Fruit fly (Drosophila melanogaster) whole organism, embryonic: ENCODE measurements around the gene CG45488.

Experiments used
- Asciz ChIP-seq: fragments of 200-800 bp; sonication (Bioruptor generic); optimal IDR thresholded peaks from 2 replicates; lab custom pipeline; 2017; ENCODE audit warnings: missing biosample characterization, mild to moderate bottlenecking, missing genetic modification characterization, missing genetic modification reagents
- CG10209 ChIP-seq: fragments of 200-800 bp; sonication (Bioruptor generic); optimal IDR thresholded peaks from 3 replicates; lab custom pipeline; 2017; ENCODE audit warnings: missing biosample characterization, mild to moderate bottlenecking, missing genetic modification characterization, missing genetic modification reagents
- CG11560 ChIP-seq: fragments of 200-800 bp; sonication (Bioruptor generic); IDR thresholded peaks from 3 replicates; pipeline ENCODE4 v1.3.6; 2022; ENCODE audit warnings: missing biosample characterization, missing genetic modification characterization
- CG13424 ChIP-seq: fragments of 200-800 bp; sonication (Bioruptor generic); optimal IDR thresholded peaks from 2 replicates; lab custom pipeline; 2019; ENCODE audit warnings: missing biosample characterization, mild to moderate bottlenecking, missing genetic modification characterization, moderate library complexity
- CG16779 ChIP-seq: fragments of 200-800 bp; sonication (Bioruptor generic); IDR thresholded peaks from 2 replicates; pipeline ENCODE4 v1.3.6; 2022; ENCODE audit warnings: missing biosample characterization, missing genetic modification characterization
- CG17802 ChIP-seq: fragments of 200-800 bp; sonication (Bioruptor generic); optimal IDR thresholded peaks from 2 replicates; lab custom pipeline; 2018; ENCODE audit warnings: missing biosample characterization, mild to moderate bottlenecking, missing genetic modification characterization, moderate library complexity
- CG3065 ChIP-seq: fragments of 200-800 bp; sonication (Bioruptor generic); optimal IDR thresholded peaks from 2 replicates; lab custom pipeline; 2016; ENCODE audit warnings: missing biosample characterization, missing genetic modification characterization
- CG31365 ChIP-seq: fragments of 200-800 bp; sonication (Bioruptor generic); optimal IDR thresholded peaks from 2 replicates; lab custom pipeline; 2018; ENCODE audit warnings: missing biosample characterization, mild to moderate bottlenecking, missing genetic modification characterization
- CG32772 ChIP-seq: fragments of 200-800 bp; sonication (Bioruptor generic); IDR thresholded peaks from 2 replicates; pipeline ENCODE4 v1.3.6; 2022; ENCODE audit warnings: missing biosample characterization, missing genetic modification characterization
- CG4282 ChIP-seq: fragments of 200-800 bp; sonication (Bioruptor generic); optimal IDR thresholded peaks from 2 replicates; lab custom pipeline; 2016; ENCODE audit warnings: missing biosample characterization, missing genetic modification characterization
- CG4820 ChIP-seq: fragments of 200-800 bp; sonication (Bioruptor generic); optimal IDR thresholded peaks from 3 replicates; lab custom pipeline; 2016; ENCODE audit warnings: missing biosample characterization, missing genetic modification characterization
- CG6272 ChIP-seq: fragments of 200-800 bp; sonication (Bioruptor generic); IDR thresholded peaks from 2 replicates; pipeline ENCODE4 v1.3.6; 2022; ENCODE audit warnings: missing biosample characterization, missing genetic modification characterization
- CG7963 ChIP-seq: fragments of 200-800 bp; sonication (Bioruptor generic); IDR thresholded peaks from 3 replicates; pipeline ENCODE4 v1.3.6; 2022; ENCODE audit warnings: missing biosample characterization, missing genetic modification characterization; ENCODE audit not compliant: partially characterized antibody
- D ChIP-seq, 2 experiments: fragments of 200-800 bp in 1 of 2; fragments of >200 bp in 1 of 2; sonication (Bioruptor generic) in 1 of 2; optimal IDR thresholded peaks; 2 replicates in 1 of 2; 3 replicates in 1 of 2; lab custom pipeline; 2017; ENCODE audit warnings: mild to moderate bottlenecking in 1 of 2, missing biosample characterization in 1 of 2, missing genetic modification characterization in 1 of 2, missing genetic modification reagents in 1 of 2
- Dbx ChIP-seq: fragments of 200-800 bp; sonication (Bioruptor generic); IDR thresholded peaks from 3 replicates; pipeline ENCODE4 v1.3.6; 2022; ENCODE audit warnings: missing biosample characterization, missing genetic modification characterization
- Drgx ChIP-seq: fragments of 200-800 bp; sonication (Bioruptor generic); IDR thresholded peaks from 2 replicates; pipeline ENCODE4 v1.3.6; 2022; ENCODE audit warnings: missing biosample characterization, missing genetic modification characterization
- Elba2 ChIP-seq: fragments of 200-800 bp; sonication (Bioruptor generic); optimal IDR thresholded peaks from 3 replicates; lab custom pipeline; 2016; ENCODE audit warnings: missing biosample characterization, missing genetic modification characterization
- Fer3 ChIP-seq: fragments of 200-800 bp; sonication (Bioruptor generic); optimal IDR thresholded peaks from 2 replicates; lab custom pipeline; 2018; ENCODE audit warnings: missing biosample characterization, mild to moderate bottlenecking, missing genetic modification characterization, moderate library complexity
- H2.0 ChIP-seq: fragments of 200-800 bp; sonication (Bioruptor generic); IDR thresholded peaks from 2 replicates; pipeline ENCODE4 v1.3.6; 2022; ENCODE audit warnings: missing biosample characterization, missing genetic modification characterization
- HLH3B ChIP-seq: fragments of 200-800 bp; sonication (Bioruptor generic); IDR thresholded peaks from 2 replicates; pipeline ENCODE4 v1.3.6; 2022; ENCODE audit warnings: missing biosample characterization, missing genetic modification characterization
- Hmx ChIP-seq: fragments of 200-800 bp; sonication (Bioruptor generic); optimal IDR thresholded peaks from 2 replicates; lab custom pipeline; 2016; ENCODE audit warnings: missing biosample characterization, missing genetic modification characterization
- Hr51 ChIP-seq, 2 experiments: fragments of 200-800 bp; sonication (Bioruptor generic); optimal IDR thresholded peaks; 2 replicates in 1 of 2; 3 replicates in 1 of 2; lab custom pipeline; 2016 to 2018; ENCODE audit warnings: missing biosample characterization in 2 of 2, missing genetic modification characterization in 2 of 2, mild to moderate bottlenecking in 1 of 2, moderate library complexity in 1 of 2
- Med ChIP-seq: fragments of 200-800 bp; sonication (Bioruptor generic); peaks from one replicate; lab custom pipeline; 2016; ENCODE audit warnings: missing biosample characterization, missing genetic modification characterization, mild to moderate bottlenecking, inconsistent platforms, moderate library complexity
- Opbp ChIP-seq: fragments of 200-800 bp; sonication (Bioruptor generic); IDR thresholded peaks from 3 replicates; pipeline ENCODE4 v1.3.6; 2022; ENCODE audit warnings: missing biosample characterization, missing genetic modification characterization; ENCODE audit not compliant: partially characterized antibody
- abd-A ChIP-seq: fragments of 200-800 bp; sonication (Bioruptor generic); optimal IDR thresholded peaks from 3 replicates; lab custom pipeline; 2019; ENCODE audit warnings: missing biosample characterization, mild to moderate bottlenecking, missing genetic modification characterization, moderate library complexity
- amos ChIP-seq: fragments of 200-800 bp; sonication (Bioruptor generic); IDR thresholded peaks from 2 replicates; pipeline ENCODE4 v1.3.6; 2022; ENCODE audit warnings: missing biosample characterization, missing genetic modification characterization; ENCODE audit not compliant: partially characterized antibody
- ap ChIP-seq: fragments of 200-800 bp; sonication (Bioruptor generic); IDR thresholded peaks from 2 replicates; pipeline ENCODE4 v1.3.6; 2022; ENCODE audit warnings: missing biosample characterization, missing genetic modification characterization
- bigmax ChIP-seq: fragments of 200-800 bp; sonication (Bioruptor generic); optimal IDR thresholded peaks from 2 replicates; lab custom pipeline; 2018; ENCODE audit warnings: missing biosample characterization, mild to moderate bottlenecking, missing genetic modification characterization
- crc ChIP-seq: fragments of 200-800 bp; sonication (Bioruptor generic); optimal IDR thresholded peaks from 2 replicates; lab custom pipeline; 2016; ENCODE audit warnings: missing biosample characterization, missing genetic modification characterization
- dpn ChIP-seq, 2 experiments: fragments of 200-800 bp; sonication (Bioruptor generic); optimal IDR thresholded peaks; 3 replicates each; lab custom pipeline; 2016; ENCODE audit warnings: missing biosample characterization in 2 of 2, missing genetic modification characterization in 2 of 2
- esg ChIP-seq: fragments of 200-800 bp; sonication (Bioruptor generic); conservative IDR thresholded peaks from 2 replicates; pipeline ENCODE4 v1.3.6; 2022; ENCODE audit warnings: missing biosample characterization, missing genetic modification characterization
- gcm ChIP-seq: fragments of 200-800 bp; sonication (Bioruptor generic); optimal IDR thresholded peaks from 2 replicates; lab custom pipeline; 2019; ENCODE audit warnings: missing biosample characterization, mild to moderate bottlenecking, missing genetic modification characterization, moderate library complexity
- gcm2 ChIP-seq: fragments of 200-800 bp; sonication (Bioruptor generic); optimal IDR thresholded peaks from 2 replicates; lab custom pipeline; 2016; ENCODE audit warnings: missing biosample characterization, missing genetic modification characterization
- h ChIP-seq: fragments of >200 bp; optimal IDR thresholded peaks from 2 replicates; lab custom pipeline; 2017
- inv ChIP-seq: fragments of 200-800 bp; sonication (Bioruptor generic); IDR thresholded peaks from 2 replicates; pipeline ENCODE4 v1.3.6; 2022; ENCODE audit warnings: missing biosample characterization, missing genetic modification characterization; ENCODE audit not compliant: partially characterized antibody
- jing ChIP-seq: fragments of 200-800 bp; sonication (Bioruptor generic); optimal IDR thresholded peaks from 2 replicates; lab custom pipeline; 2018; ENCODE audit warnings: missing biosample characterization, mild to moderate bottlenecking, missing genetic modification characterization
- jumu ChIP-seq: fragments of 200-800 bp; sonication (Bioruptor generic); optimal IDR thresholded peaks from 3 replicates; lab custom pipeline; 2016; ENCODE audit warnings: missing biosample characterization, missing genetic modification characterization
- kay ChIP-seq: fragments of 200-800 bp; sonication (Bioruptor generic); optimal IDR thresholded peaks from 2 replicates; lab custom pipeline; 2016; ENCODE audit warnings: missing biosample characterization, missing genetic modification characterization
- knrl ChIP-seq: fragments of 200-800 bp; sonication (Bioruptor generic); IDR thresholded peaks from 3 replicates; pipeline ENCODE4 v1.3.6; 2022; ENCODE audit warnings: missing biosample characterization, missing genetic modification characterization; ENCODE audit not compliant: partially characterized antibody
- mld ChIP-seq: fragments of 200-800 bp; sonication (Bioruptor generic); IDR thresholded peaks from 3 replicates; pipeline ENCODE4 v1.3.6; 2022; ENCODE audit warnings: missing biosample characterization, missing genetic modification characterization; ENCODE audit not compliant: partially characterized antibody
- nau ChIP-seq: fragments of 200-800 bp; sonication (Bioruptor generic); optimal IDR thresholded peaks from 3 replicates; lab custom pipeline; 2017; ENCODE audit warnings: missing biosample characterization, mild to moderate bottlenecking, missing genetic modification characterization, missing genetic modification reagents
- pnt ChIP-seq: fragments of 200-800 bp; sonication (Bioruptor generic); optimal IDR thresholded peaks from 3 replicates; lab custom pipeline; 2016; ENCODE audit warnings: missing biosample characterization, missing genetic modification characterization
- ro ChIP-seq: fragments of 200-800 bp; sonication (Bioruptor generic); IDR thresholded peaks from 2 replicates; pipeline ENCODE4 v1.3.6; 2022; ENCODE audit warnings: missing biosample characterization, missing genetic modification characterization
- sc ChIP-seq, 3 experiments: fragments of >200 bp in 2 of 3; fragments of 200-800 bp in 1 of 3; sonication (Bioruptor generic) in 1 of 3; optimal IDR thresholded peaks; 2 replicates in 2 of 3; 3 replicates in 1 of 3; lab custom pipeline; 2017; ENCODE audit warnings: mild to moderate bottlenecking in 1 of 3, missing biosample characterization in 1 of 3, missing genetic modification characterization in 1 of 3, missing genetic modification reagents in 1 of 3
- slbo ChIP-seq: fragments of 200-800 bp; sonication (Bioruptor generic); IDR thresholded peaks from 2 replicates; pipeline ENCODE4 v1.3.6; 2022; ENCODE audit warnings: missing biosample characterization, missing genetic modification characterization
- wek ChIP-seq: fragments of 200-800 bp; sonication (Bioruptor generic); optimal IDR thresholded peaks from 3 replicates; lab custom pipeline; 2018; ENCODE audit warnings: missing biosample characterization, mild to moderate bottlenecking, missing genetic modification characterization, moderate library complexity
- zen2 ChIP-seq: fragments of 200-800 bp; sonication (Bioruptor generic); IDR thresholded peaks from 3 replicates; pipeline ENCODE4 v1.3.6; 2022; ENCODE audit warnings: missing biosample characterization, missing genetic modification characterization; ENCODE audit not compliant: partially characterized antibody

CG45488 gene

DNA sequence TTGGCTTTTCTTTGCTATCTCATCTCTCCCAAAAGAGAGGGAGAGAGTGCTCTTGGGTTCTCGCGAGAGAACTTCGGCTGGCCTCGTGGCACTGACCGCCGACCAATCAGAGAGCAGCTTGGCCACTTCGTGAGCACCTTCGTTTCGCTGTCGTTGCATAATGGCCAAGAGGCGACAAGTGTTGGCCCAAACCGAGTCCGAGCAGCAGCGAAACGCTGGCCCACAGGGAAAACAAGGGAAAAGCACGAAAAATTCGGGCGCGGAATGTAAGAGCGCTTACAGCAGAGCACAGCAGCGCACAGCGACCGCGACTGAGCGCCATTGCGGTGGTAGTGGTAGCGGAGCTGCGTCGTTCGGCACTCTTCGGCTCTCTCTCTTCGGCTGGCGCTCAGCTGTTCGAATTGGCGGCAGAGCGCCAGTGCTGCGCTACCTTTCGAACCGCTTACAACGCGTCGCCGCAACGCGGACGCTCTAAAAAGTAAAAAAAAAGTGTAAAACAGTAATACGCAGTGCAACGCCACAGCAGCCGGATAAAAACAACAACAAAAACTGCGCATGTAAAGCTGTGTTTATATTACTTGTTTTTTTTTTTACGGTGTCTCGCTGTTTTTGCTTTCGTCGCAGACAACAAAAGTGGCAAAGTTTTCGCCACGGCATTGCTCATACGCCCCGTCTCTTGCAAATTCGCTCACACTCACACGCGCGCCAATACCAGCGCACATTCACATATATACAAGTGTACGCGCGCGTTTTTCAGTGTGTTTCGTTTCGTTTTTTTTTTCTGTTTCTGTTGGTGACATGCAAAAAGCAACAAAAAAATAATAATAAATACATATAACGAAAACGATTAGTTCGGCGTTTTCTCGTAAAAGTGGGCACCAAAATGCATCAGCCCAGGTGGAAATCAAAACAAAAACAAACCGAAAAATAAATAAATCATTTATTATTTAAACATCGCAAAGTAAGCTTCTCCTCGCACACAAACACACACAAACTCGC, 33.0 kb downstream of the CG45488 start (continued):
- TF ChIP-seq Fer3 (tag; lab: Kevin White, UChicago) (no peak), Hmx (GFP tag; lab: Kevin White, UChicago) (no peak), amos (GFP tag; lab: Robert Waterston, UW) (peak; percentile 42; the same call in 1 of the 2 replicates), bigmax (no peak), kay (GFP tag; lab: Kevin White, UChicago) (no peak), ap (no peak), CG13424 (tag; lab: Kevin White, UChicago) (no peak), Dbx (GFP tag; lab: Robert Waterston, UW) (no peak; the same call in 2 of the 3 replicates), CG31365 (tag; lab: Kevin White, UChicago) (no peak), CG16779 (GFP tag; lab: Robert Waterston, UW) (no peak), H2.0 (GFP tag; lab: Robert Waterston, UW) (no peak), dpn (GFP tag; optimal IDR thresholded peaks at IDR 0.05; lab: Kevin White, UChicago) (no peak), slbo (GFP tag; lab: Robert Waterston, UW) (no peak; the same call in 1 of the 2 replicates), zen2 (GFP tag; lab: Robert Waterston, UW) (peak; percentile 47; the same call in 1 of the 3 replicates), Opbp (GFP tag; lab: Robert Waterston, UW) (0 out of 3 replicates have a peak, but pooled peaks have one; percentile 10), jing (GFP tag; lab: Kevin White, UChicago) (peak; percentile 57), h (no peak), ro (GFP tag; lab: Robert Waterston, UW) (no peak), Hr51 (GFP tag; optimal IDR thresholded peaks at IDR 0.05; lab: Kevin White, UChicago) (peak in 1 of 2 experiments; percentile 1), Asciz (GFP tag; lab: Kevin White, UChicago) (no peak), CG4820 (GFP tag; lab: Kevin White, UChicago) (no peak), gcm (GFP tag; lab: Kevin White, UChicago) (no peak), gcm2 (GFP tag; lab: Kevin White, UChicago) (no peak), esg (GFP tag; lab: Robert Waterston, UW) (no peak), abd-A (tag; lab: Kevin White, UChicago) (peak; percentile 44), CG32772 (GFP tag; lab: Robert Waterston, UW) (peak; percentile 60), CG3065 (no peak), CG17802 (no peak), crc (GFP tag; lab: Kevin White, UChicago) (no peak), mld (no peak), pnt (GFP tag; lab: Kevin White, UChicago) (no peak), CG6272 (GFP tag; lab: Robert Waterston, UW) (no peak), D (optimal IDR thresholded peaks at IDR 0.05; lab: Kevin White, UChicago) (no peak), D (GFP tag; optimal IDR thresholded peaks at IDR 0.05; lab: Kevin White, UChicago) (no peak), nau (GFP tag; lab: Kevin White, UChicago) (peak; percentile 3), inv (GFP tag; lab: Robert Waterston, UW) (peak; percentile 12; the same call in 1 of the 2 replicates), Elba2 (GFP tag; lab: Kevin White, UChicago) (no peak), CG11560 (tag; lab: Robert Waterston, UW) (no peak), Drgx (peak; percentile 81), knrl (peak; percentile 37; the same call in 1 of the 3 replicates), HLH3B (GFP tag; lab: Robert Waterston, UW) (no peak), CG4282 (GFP tag; lab: Kevin White, UChicago) (peak; percentile 5), CG7963 (GFP tag; lab: Robert Waterston, UW) (no peak), wek (GFP tag; lab: Kevin White, UChicago) (no peak), jumu (no peak), CG10209 (GFP tag; lab: Kevin White, UChicago) (no peak), sc (optimal IDR thresholded peaks at IDR 0.05; lab: Kevin White, UChicago) (no peak), sc (GFP tag; optimal IDR thresholded peaks at IDR 0.05; lab: Kevin White, UChicago) (no peak), Med (peak; percentile 67)
